Worm (Caenorhabditis elegans): ENCODE measurements around the gene str-150.

DNA sequence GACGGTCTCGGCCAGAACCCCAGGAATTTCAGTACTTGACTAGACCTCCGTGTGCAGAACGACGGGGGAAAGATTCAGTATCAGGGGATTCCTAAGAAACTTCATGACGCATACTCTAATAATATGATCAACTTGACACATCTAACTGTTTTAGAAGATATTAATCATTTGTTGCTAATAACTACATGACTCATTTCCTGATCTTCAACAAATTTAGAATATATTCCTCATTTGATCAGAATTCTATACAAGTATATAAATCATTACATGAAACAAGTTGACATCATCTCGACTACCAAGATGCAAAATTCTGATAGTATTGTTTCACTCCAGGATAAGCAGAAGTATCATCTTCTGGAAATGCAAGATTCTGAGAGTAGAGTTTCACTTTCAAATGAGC, 47.9 kb upstream of the str-150 start, which contains the start of gene Y32B12B.8:
- TF ChIP-seq ama-1 (optimal IDR thresholded peaks at IDR 0.05) (no peak), B0310.2 (tag; optimal IDR thresholded peaks at IDR 0.05) (no peak), ceh-36 (tag; optimal IDR thresholded peaks at IDR 0.05) (no peak), sea-1 (GFP tag; conservative IDR thresholded peaks at IDR 0.05) (no peak), hmg-4 (GFP tag; optimal IDR thresholded peaks at IDR 0.05) (no peak), F13C5.2 (tag; optimal IDR thresholded peaks at IDR 0.05) (no peak)
